Fruit fly (Drosophila melanogaster): ENCODE data around the gene Sry-delta.

The Sry-delta gene

DNA sequence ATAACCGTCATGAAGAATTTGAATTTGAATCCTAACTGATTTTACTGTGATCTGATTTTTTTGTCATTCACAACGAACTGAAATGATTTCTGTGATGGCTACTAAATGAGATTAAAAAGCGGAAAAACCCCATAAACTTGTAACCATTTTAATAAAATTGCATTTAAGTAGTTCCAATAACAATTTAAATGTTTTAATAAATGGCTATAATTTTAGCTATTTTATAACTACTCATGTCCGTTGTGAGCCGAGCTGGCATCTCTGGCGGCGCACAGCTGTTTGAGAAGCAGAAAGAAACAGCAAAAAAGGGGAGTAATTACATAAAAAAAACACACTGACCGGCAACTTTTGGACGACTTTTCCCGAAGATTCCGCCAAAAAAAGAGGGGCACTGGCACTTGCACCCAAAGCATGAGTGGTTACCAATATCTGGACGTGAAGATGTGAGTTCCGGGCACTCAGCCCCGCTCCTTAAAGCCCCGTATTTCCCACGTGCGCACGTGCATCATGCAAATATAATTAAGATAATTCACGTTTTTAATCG is 13.5 kb downstream of the Sry-delta start, which contains the start of the genes CG7950 and Rpp14a (continued):
- TF ChIP-seq CG16779 (tag; optimal IDR thresholded peaks at IDR 0.05) (peak; percentile 61), CG6792 (GFP tag; optimal IDR thresholded peaks at IDR 0.05) (peak; percentile 79), svp (GFP tag) (peak; percentile 87), achi (GFP tag; optimal IDR thresholded peaks at IDR 0.05) (peak; percentile 86), CG6276 (GFP tag; optimal IDR thresholded peaks at IDR 0.05) (no peak), ss (GFP tag; optimal IDR thresholded peaks at IDR 0.05) (peak in 1 of 2 experiments; percentile 30), esn (GFP tag; optimal IDR thresholded peaks at IDR 0.05) (peak; percentile 90), Blimp-1 (GFP tag; optimal IDR thresholded peaks at IDR 0.05) (peak; percentile 34), topi (GFP tag; optimal IDR thresholded peaks at IDR 0.05) (peak; percentile 80), CG8119 (GFP tag; IDR thresholded peaks at IDR 0.05) (peak; percentile 79), CG6854 (GFP tag; optimal IDR thresholded peaks at IDR 0.05) (no peak), dsx (GFP tag; optimal IDR thresholded peaks at IDR 0.05; ENCODE audit: poor library complexity, severe bottlenecking) (peak; percentile 71), acj6 (GFP tag; optimal IDR thresholded peaks at IDR 0.05) (peak; percentile 87), pdm3 (GFP tag; optimal IDR thresholded peaks at IDR 0.05) (peak; percentile 92), Hr4 (GFP tag; optimal IDR thresholded peaks at IDR 0.05) (peak; percentile 89), CG10669 (GFP tag; optimal IDR thresholded peaks at IDR 0.05) (peak; percentile 76), CG32006 (GFP tag; optimal IDR thresholded peaks at IDR 0.05) (peak; percentile 80), CG11762 (GFP tag; optimal IDR thresholded peaks at IDR 0.05; ENCODE audit: insufficient read depth) (peak; percentile 28)

DNA sequence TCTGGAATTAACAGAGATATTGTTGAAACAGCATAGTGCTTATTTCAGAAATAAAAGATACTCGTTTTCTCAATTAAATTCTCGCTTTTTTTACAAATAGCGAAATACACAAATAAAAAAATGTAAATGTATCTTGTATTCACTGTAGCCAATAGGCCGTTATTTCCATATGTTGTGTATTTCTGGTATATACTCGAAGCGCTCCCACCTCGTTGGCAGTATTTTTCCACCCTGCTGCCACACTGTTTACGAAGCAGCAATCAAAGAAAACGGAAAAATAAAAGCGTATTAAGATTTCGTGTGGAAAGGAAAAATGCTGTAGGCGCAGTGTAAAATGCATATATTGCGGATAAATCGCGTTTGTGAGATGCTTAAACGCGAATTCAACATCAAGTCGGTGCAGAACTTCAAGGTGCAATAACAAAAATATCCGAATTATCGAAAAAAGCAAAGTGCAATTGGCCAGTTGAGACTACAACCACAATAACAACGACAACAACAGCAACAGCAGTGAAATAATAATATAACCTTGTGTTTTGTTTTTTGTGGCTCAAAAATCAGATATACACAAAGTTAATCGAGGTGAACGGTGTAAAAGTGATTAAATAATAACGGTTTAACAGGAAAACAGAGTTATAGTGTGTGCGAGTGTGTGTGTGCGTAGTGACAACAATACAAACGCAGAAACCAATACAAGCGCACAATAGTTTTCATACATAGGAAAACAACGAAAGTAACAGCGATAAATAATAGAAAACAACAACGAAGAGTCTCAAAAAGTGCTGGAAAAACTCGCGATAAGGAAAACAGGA is 15.1 kb downstream of the Sry-delta start, which contains the start of gene sima:
sima (plus strand) TSS at position 255 of the 812 bp plus-strand sequence.
- no peak for TF ChIP-seq Hr38 (GFP tag; optimal IDR thresholded peaks at IDR 0.05)
- TF ChIP-seq CG11902 (GFP tag; optimal IDR thresholded peaks at IDR 0.05), result no peak
- TF ChIP-seq CG8319 (GFP tag; optimal IDR thresholded peaks at IDR 0.05), result no peak
- peak; percentile 24 for TF ChIP-seq CG31627 (GFP tag; optimal IDR thresholded peaks at IDR 0.05)
- peak; percentile 3 for TF ChIP-seq CG34406 (GFP tag; optimal IDR thresholded peaks at IDR 0.05)
- TF ChIP-seq CG8119 (GFP tag; IDR thresholded peaks at IDR 0.05), result no peak
- TF ChIP-seq lz (GFP tag; optimal IDR thresholded peaks at IDR 0.05), result peak; percentile 41
- TF ChIP-seq CG32006 (GFP tag; optimal IDR thresholded peaks at IDR 0.05), result peak; percentile 9
- TF ChIP-seq Eip93F (GFP tag; optimal IDR thresholded peaks at IDR 0.05), result no peak
- TF ChIP-seq CG16779 (tag; optimal IDR thresholded peaks at IDR 0.05), result no peak
- TF ChIP-seq Gug (GFP tag; IDR thresholded peaks at IDR 0.05), result 0 out of 2 replicates have a peak, but pooled peaks have one; percentile 23
- peak; percentile 42 for TF ChIP-seq pdm3 (GFP tag; optimal IDR thresholded peaks at IDR 0.05)
- TF ChIP-seq Eip75B (GFP tag; optimal IDR thresholded peaks at IDR 0.05), result no peak
- no peak for TF ChIP-seq CG8632 (GFP tag; optimal IDR thresholded peaks at IDR 0.05)
- TF ChIP-seq CG3032 (tag; optimal IDR thresholded peaks at IDR 0.05), result no peak
- TF ChIP-seq fd85E (GFP tag; optimal IDR thresholded peaks at IDR 0.05), result no peak
- no peak for TF ChIP-seq Ets96B (tag; optimal IDR thresholded peaks at IDR 0.05)
- TF ChIP-seq OdsH (GFP tag; optimal IDR thresholded peaks at IDR 0.05), result peak; percentile 43
- TF ChIP-seq cyc (GFP tag; optimal IDR thresholded peaks at IDR 0.05), result peak; percentile 19
- peak; percentile 14 for TF ChIP-seq CG6276 (GFP tag; optimal IDR thresholded peaks at IDR 0.05)
- 0 out of 2 replicates have a peak, but pooled peaks have one; percentile 17 for TF ChIP-seq CG11294 (GFP tag; IDR thresholded peaks at IDR 0.05)
- peak; percentile 10 for TF ChIP-seq fkh (GFP tag; optimal IDR thresholded peaks at IDR 0.05)
- no peak for TF ChIP-seq dsx (GFP tag; optimal IDR thresholded peaks at IDR 0.05; ENCODE audit: poor library complexity, severe bottlenecking)
- no peak for TF ChIP-seq fd59A (GFP tag; optimal IDR thresholded peaks at IDR 0.05)
- peak; percentile 19 for TF ChIP-seq esn (GFP tag; optimal IDR thresholded peaks at IDR 0.05)
- peak; percentile 1 for TF ChIP-seq Blimp-1 (GFP tag; optimal IDR thresholded peaks at IDR 0.05)
- TF ChIP-seq CG3919 (GFP tag; optimal IDR thresholded peaks at IDR 0.05), result peak; percentile 41
- peak; percentile 5 for TF ChIP-seq Hr4 (GFP tag; optimal IDR thresholded peaks at IDR 0.05)
- peak; percentile 28 for TF ChIP-seq svp (GFP tag)
- TF ChIP-seq Smox (GFP tag; optimal IDR thresholded peaks at IDR 0.05), result peak; percentile 7
- TF ChIP-seq CG6854 (GFP tag; optimal IDR thresholded peaks at IDR 0.05), result peak; percentile 58
- peak; percentile 36; the same call in 1 of the 3 replicates for TF ChIP-seq eg (GFP tag; IDR thresholded peaks at IDR 0.05)
- TF ChIP-seq Lpt (GFP tag; optimal IDR thresholded peaks at IDR 0.05), result no peak
- TF ChIP-seq dac (GFP tag; optimal IDR thresholded peaks at IDR 0.05), result no peak
- TF ChIP-seq Met (GFP tag; optimal IDR thresholded peaks at IDR 0.05), result peak; percentile 13
- TF ChIP-seq Ets21C (GFP tag; optimal IDR thresholded peaks at IDR 0.05), result peak; percentile 5
- TF ChIP-seq Sox14 (GFP tag; optimal IDR thresholded peaks at IDR 0.05), result peak; percentile 6
- no peak for TF ChIP-seq salr (GFP tag; optimal IDR thresholded peaks at IDR 0.05)
- TF ChIP-seq vri (GFP tag; optimal IDR thresholded peaks at IDR 0.05), result peak; percentile 48

All from whole organism, prepupa.